Worm (Caenorhabditis elegans): ENCODE results near the gene kreg-1.

The kreg-1 gene

DNA sequence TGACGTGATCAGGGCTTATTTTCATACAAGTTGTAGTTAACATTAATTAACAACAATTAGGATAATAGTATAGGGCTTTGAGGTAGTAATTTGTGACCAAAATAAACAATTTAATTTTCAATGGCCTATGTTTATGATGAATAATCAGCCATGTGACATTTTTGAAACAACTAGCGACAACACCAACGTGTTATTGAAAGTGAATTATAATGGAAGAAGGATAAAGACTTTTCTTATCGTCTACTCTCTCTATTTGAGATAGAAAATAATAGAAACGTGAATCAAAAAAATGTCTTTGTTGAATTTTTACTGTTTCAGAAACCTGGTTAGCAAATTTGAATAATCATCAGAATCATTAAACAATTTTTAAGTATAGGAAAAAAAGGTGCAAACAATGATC is 28.2 kb downstream of the kreg-1 start:
- TF ChIP-seq elt-3 (tag; optimal IDR thresholded peaks at IDR 0.05) (no peak), nhr-76 (tag; optimal IDR thresholded peaks at IDR 0.05) (no peak), snpc-4 (tag; optimal IDR thresholded peaks at IDR 0.05) (no peak), aly-2 (tag; optimal IDR thresholded peaks at IDR 0.05) (no peak), nhr-28 (tag; optimal IDR thresholded peaks at IDR 0.05) (no peak), eor-1 (tag; optimal IDR thresholded peaks at IDR 0.05) (no peak), pha-4 (tag; optimal IDR thresholded peaks at IDR 0.05) (no peak), ceh-9 (tag; optimal IDR thresholded peaks at IDR 0.05) (no peak), ceh-16 (tag; optimal IDR thresholded peaks at IDR 0.05) (no peak), ceh-82 (tag; optimal IDR thresholded peaks at IDR 0.05) (no peak)

DNA sequence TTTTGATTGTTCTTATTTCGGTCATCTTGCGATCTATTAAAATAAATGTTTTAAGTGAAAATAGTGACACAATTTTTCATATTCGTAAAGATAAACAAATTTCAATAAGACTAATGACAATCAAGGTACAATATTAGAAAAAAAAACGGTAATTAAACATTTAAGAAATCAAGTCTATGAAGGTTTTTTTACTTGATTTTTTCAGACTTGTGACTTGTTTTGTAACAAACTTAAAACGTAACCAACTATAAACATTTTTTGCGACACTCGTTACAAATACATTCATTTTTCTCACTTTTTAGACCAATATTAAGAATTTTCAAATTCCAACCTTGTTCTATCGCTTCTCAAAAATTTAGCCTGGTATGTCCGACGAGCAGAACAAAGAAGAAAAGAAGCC is 29.8 kb downstream of the kreg-1 start, which contains the start of gene M02D8.2:
M02D8.2 (plus strand) TSS at position 301 of the 400 bp plus-strand sequence.
- TF ChIP-seq nhr-11 (tag; optimal IDR thresholded peaks at IDR 0.05), result no peak
- TF ChIP-seq daf-12 (tag; optimal IDR thresholded peaks at IDR 0.05), result no peak
- no peak for TF ChIP-seq fkh-2 (tag; optimal IDR thresholded peaks at IDR 0.05)
- no peak for TF ChIP-seq lin-39 (tag; optimal IDR thresholded peaks at IDR 0.05)
- no peak for TF ChIP-seq egl-27 (tag; optimal IDR thresholded peaks at IDR 0.05)
- TF ChIP-seq nhr-28 (tag; optimal IDR thresholded peaks at IDR 0.05), result no peak
- no peak for TF ChIP-seq elt-1 (tag; optimal IDR thresholded peaks at IDR 0.05)
- TF ChIP-seq mdl-1 (tag; optimal IDR thresholded peaks at IDR 0.05), result no peak
- no peak for TF ChIP-seq nhr-237 (tag; optimal IDR thresholded peaks at IDR 0.05)
- no peak for TF ChIP-seq ceh-28 (tag; optimal IDR thresholded peaks at IDR 0.05)
- TF ChIP-seq sea-2 (GFP tag; optimal IDR thresholded peaks at IDR 0.05), result no peak
- TF ChIP-seq nhr-67 (tag; optimal IDR thresholded peaks at IDR 0.05), result no peak
- no peak for TF ChIP-seq nfya-1 (tag; optimal IDR thresholded peaks at IDR 0.05; ENCODE audit: insufficient read depth)
- no peak for TF ChIP-seq lsy-12 (tag; optimal IDR thresholded peaks at IDR 0.05)
- no peak for TF ChIP-seq ceh-82 (tag; optimal IDR thresholded peaks at IDR 0.05)
- TF ChIP-seq lin-15B (tag; optimal IDR thresholded peaks at IDR 0.05), result no peak
- no peak for TF ChIP-seq snpc-4 (tag; optimal IDR thresholded peaks at IDR 0.05)
- no peak for TF ChIP-seq jun-1 (tag; optimal IDR thresholded peaks at IDR 0.05)
- no peak for TF ChIP-seq egl-5 (tag; optimal IDR thresholded peaks at IDR 0.05)
- no peak for TF ChIP-seq aly-2 (tag; optimal IDR thresholded peaks at IDR 0.05)

- no peak for TF ChIP-seq hmg-11 (tag; optimal IDR thresholded peaks at IDR 0.05)
Observed at ce11 chrX:8741629-8742170, 32.1 kb downstream of the kreg-1 start.

DNA sequence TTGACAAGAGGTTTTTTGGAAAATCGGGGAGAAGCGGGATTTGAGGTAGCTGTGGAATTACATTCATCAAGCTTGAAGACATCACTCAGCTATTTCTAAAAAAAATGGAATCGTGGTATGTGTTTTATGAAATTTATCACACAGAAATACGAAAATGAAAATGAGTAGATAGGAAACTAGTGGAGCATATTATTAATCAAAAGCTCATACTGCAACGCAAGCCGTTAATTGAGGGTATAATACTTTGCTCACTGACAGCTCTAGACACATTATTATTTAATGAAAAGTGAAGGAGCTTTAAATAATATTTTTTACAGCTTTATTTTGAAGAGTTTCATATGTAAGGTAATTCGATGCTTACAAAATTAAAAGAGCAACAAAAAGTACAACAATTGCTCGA is 33.3 kb downstream of the kreg-1 start, which contains the start of gene M02D8.7:
M02D8.7 (minus strand) TSS at position 101 of the 400 bp plus-strand sequence.
- TF ChIP-seq nhr-25 (tag; optimal IDR thresholded peaks at IDR 0.05), result no peak
- TF ChIP-seq zag-1 (tag; optimal IDR thresholded peaks at IDR 0.05), result no peak
- no peak for TF ChIP-seq unc-39 (tag; optimal IDR thresholded peaks at IDR 0.05)
- no peak for TF ChIP-seq nfya-1 (tag; optimal IDR thresholded peaks at IDR 0.05; ENCODE audit: insufficient read depth)
- no peak for TF ChIP-seq nhr-76 (tag; optimal IDR thresholded peaks at IDR 0.05)

DNA sequence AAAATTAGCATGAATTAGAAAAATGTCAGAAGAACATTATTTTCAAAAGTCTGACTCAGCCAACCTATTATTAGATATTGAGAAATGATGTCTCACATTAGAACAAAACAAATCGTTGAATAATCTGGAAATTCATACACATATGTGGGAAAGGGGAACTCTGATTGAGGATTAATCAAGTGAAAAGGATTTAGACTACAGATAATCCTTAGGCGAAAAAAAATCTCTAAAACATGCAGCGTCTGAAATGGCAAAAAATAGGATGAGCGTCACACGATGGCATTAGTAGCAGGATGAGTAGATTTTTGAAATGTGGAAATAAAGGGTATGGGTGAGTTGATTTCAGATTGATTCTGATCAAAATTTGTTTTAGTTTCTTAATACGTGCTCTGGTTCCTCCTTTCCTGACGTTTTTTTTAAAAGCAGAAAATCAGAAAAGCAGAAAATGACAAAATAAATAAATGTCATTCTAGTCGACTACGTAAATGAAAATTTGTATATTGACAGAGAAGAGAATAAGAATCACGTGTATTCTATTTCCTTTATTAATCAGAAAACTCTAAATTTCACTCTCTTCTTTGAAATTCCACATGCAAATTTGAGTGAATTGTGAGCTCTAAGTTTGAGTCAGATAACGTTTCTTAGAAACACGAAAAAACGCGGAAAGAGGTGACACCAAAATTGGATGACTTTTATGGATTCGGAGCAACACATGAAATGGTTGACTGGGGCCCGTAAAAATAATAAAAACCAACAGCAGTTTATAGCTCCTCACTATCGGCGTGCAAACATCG is 34.8 kb downstream of the kreg-1 start:
- no peak for TF ChIP-seq elt-3 (tag; optimal IDR thresholded peaks at IDR 0.05)
- TF ChIP-seq ceh-9 (tag; optimal IDR thresholded peaks at IDR 0.05), result no peak
- TF ChIP-seq skn-1 (tag; optimal IDR thresholded peaks at IDR 0.05), result no peak
- TF ChIP-seq R02D3.7 (tag; optimal IDR thresholded peaks at IDR 0.05), result no peak
- no peak for TF ChIP-seq ZK546.5 (tag; optimal IDR thresholded peaks at IDR 0.05)
- no peak for TF ChIP-seq nhr-76 (tag; optimal IDR thresholded peaks at IDR 0.05)
- no peak for TF ChIP-seq nhr-28 (tag; optimal IDR thresholded peaks at IDR 0.05)
- no peak for TF ChIP-seq egl-5 (tag; optimal IDR thresholded peaks at IDR 0.05)
- TF ChIP-seq aly-2 (tag; optimal IDR thresholded peaks at IDR 0.05), result no peak
- TF ChIP-seq ama-1 (optimal IDR thresholded peaks at IDR 0.05), result no peak
- TF ChIP-seq mdl-1 (tag; optimal IDR thresholded peaks at IDR 0.05), result no peak
- TF ChIP-seq nhr-237 (tag; optimal IDR thresholded peaks at IDR 0.05), result no peak
- no peak for TF ChIP-seq tbx-2 (tag; optimal IDR thresholded peaks at IDR 0.05)
- no peak for TF ChIP-seq nhr-25 (tag; optimal IDR thresholded peaks at IDR 0.05)
- TF ChIP-seq nfya-1 (tag; optimal IDR thresholded peaks at IDR 0.05; ENCODE audit: insufficient read depth), result no peak
- TF ChIP-seq fkh-10 (GFP tag; optimal IDR thresholded peaks at IDR 0.05), result no peak

Data from whole organism, L3 larva.